Fruit fly (Drosophila melanogaster): Measurements from ENCODE around the gene Hipk.

Gene Hipk

DNA sequence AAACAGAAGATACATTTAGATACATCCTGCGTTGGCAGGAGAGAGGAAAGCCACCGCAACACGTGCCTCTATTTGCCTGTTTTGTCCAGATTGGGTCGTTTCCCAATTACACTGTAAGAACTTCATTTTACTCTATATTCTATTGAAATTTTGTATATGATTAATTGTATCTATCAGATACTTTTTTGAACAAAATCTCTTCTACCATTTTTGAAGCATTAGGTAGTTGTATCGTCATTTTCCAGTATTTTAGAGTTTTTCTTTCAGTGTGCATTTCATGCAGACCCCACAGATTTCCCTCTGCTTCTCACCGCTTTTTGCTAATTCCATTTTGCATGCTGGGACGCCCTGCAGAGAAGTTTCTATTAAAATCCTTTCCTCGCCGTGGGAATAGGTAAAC is 11.7 kb downstream of the Hipk start:
- TF ChIP-seq tap (tag; optimal IDR thresholded peaks at IDR 0.05) = peak; percentile 6
- no peak for TF ChIP-seq HmgD (GFP tag; optimal IDR thresholded peaks at IDR 0.05)
- TF ChIP-seq Ets97D (GFP tag; optimal IDR thresholded peaks at IDR 0.05) = no peak
- TF ChIP-seq CG15514 (GFP tag; optimal IDR thresholded peaks at IDR 0.05) = peak; percentile 2
- TF ChIP-seq CG42726 (GFP tag; IDR thresholded peaks at IDR 0.05; ENCODE audit: partially characterized antibody) = no peak
- TF ChIP-seq CG12391 (tag; optimal IDR thresholded peaks at IDR 0.05) = peak; percentile 58
- TF ChIP-seq MTF-1 (GFP tag; optimal IDR thresholded peaks at IDR 0.05; ENCODE audit: borderline replicate concordance) = peak; percentile 18
- peak; percentile 35 for TF ChIP-seq az2 (GFP tag; optimal IDR thresholded peaks at IDR 0.05)
- TF ChIP-seq crp (GFP tag; optimal IDR thresholded peaks at IDR 0.05) = no peak
- TF ChIP-seq CG2678 (tag; optimal IDR thresholded peaks at IDR 0.05) = peak; percentile 65
- 0 out of 3 replicates have a peak, but pooled peaks have one; percentile 30 for TF ChIP-seq CG2889 (GFP tag; IDR thresholded peaks at IDR 0.05)
- TF ChIP-seq CG11398 (GFP tag; optimal IDR thresholded peaks at IDR 0.05) = no peak
- 0 out of 2 replicates have a peak, but pooled peaks have one; percentile 28 for TF ChIP-seq ap (GFP tag; IDR thresholded peaks at IDR 0.05)
- peak in 1 of 2 experiments; percentile 53 for TF ChIP-seq Hr51 (GFP tag; optimal IDR thresholded peaks at IDR 0.05)
- peak; percentile 26 for TF ChIP-seq CG18619 (GFP tag; optimal IDR thresholded peaks at IDR 0.05)
- no peak for TF ChIP-seq gt (GFP tag; IDR thresholded peaks at IDR 0.05)
- no peak for TF ChIP-seq ac (GFP tag; optimal IDR thresholded peaks at IDR 0.05)
- TF ChIP-seq CG2120 (GFP tag; optimal IDR thresholded peaks at IDR 0.05) = peak; percentile 65
- TF ChIP-seq lola (GFP tag; optimal IDR thresholded peaks at IDR 0.05) = peak in 1 of 3 experiments; percentile 6
- peak; percentile 29; the same call in 1 of the 3 replicates for TF ChIP-seq ase (GFP tag; IDR thresholded peaks at IDR 0.05)
- TF ChIP-seq CG11695 (GFP tag; IDR thresholded peaks at IDR 0.05) = peak; percentile 48; the same call in 1 of the 3 replicates
- TF ChIP-seq danr (GFP tag; IDR thresholded peaks at IDR 0.05) = 0 out of 2 replicates have a peak, but pooled peaks have one; percentile 25
- peak; percentile 36 for TF ChIP-seq NfI (GFP tag; optimal IDR thresholded peaks at IDR 0.05)
- TF ChIP-seq Dad (GFP tag; optimal IDR thresholded peaks at IDR 0.05) = peak; percentile 26
- peak; percentile 37; the same call in 1 of the 2 replicates for TF ChIP-seq E2f1 (GFP tag; IDR thresholded peaks at IDR 0.05)
- peak; percentile 16 for TF ChIP-seq Ssrp (tag; optimal IDR thresholded peaks at IDR 0.05)
- peak; percentile 56 for TF ChIP-seq CG9727 (GFP tag; optimal IDR thresholded peaks at IDR 0.05)
- no peak for TF ChIP-seq crol (GFP tag; IDR thresholded peaks at IDR 0.05)
- no peak for TF ChIP-seq CG7987 (GFP tag; optimal IDR thresholded peaks at IDR 0.05)
- TF ChIP-seq CG4707 (GFP tag; optimal IDR thresholded peaks at IDR 0.05) = no peak
- peak; percentile 23 for TF ChIP-seq zen (tag; optimal IDR thresholded peaks at IDR 0.05)
- peak; percentile 13 for TF ChIP-seq Hmx (GFP tag; optimal IDR thresholded peaks at IDR 0.05)
- peak; percentile 16 for TF ChIP-seq Abd-B (GFP tag; optimal IDR thresholded peaks at IDR 0.05)
- TF ChIP-seq CG12942 (GFP tag; optimal IDR thresholded peaks at IDR 0.05) = no peak
- TF ChIP-seq Sox102F (GFP tag; optimal IDR thresholded peaks at IDR 0.05) = peak; percentile 58
- peak; percentile 11 for TF ChIP-seq CG12071 (GFP tag; optimal IDR thresholded peaks at IDR 0.05)
- TF ChIP-seq CG11456 (GFP tag; IDR thresholded peaks at IDR 0.05) = peak; percentile 73; the same call in 2 of the 3 replicates
- TF ChIP-seq fd96Cb (tag; optimal IDR thresholded peaks at IDR 0.05) = peak; percentile 39
- TF ChIP-seq CG17361 (GFP tag; IDR thresholded peaks at IDR 0.05) = peak; percentile 65
- TF ChIP-seq CG30020 (tag; optimal IDR thresholded peaks at IDR 0.05) = no peak
- TF ChIP-seq CG13775 (GFP tag; optimal IDR thresholded peaks at IDR 0.05) = peak; percentile 29
- TF ChIP-seq sd (tag; optimal IDR thresholded peaks at IDR 0.05) = peak; percentile 26
- TF ChIP-seq esg (GFP tag; conservative IDR thresholded peaks at IDR 0.05) = no peak; the same call in 1 of the 2 replicates
- peak; percentile 53 for TF ChIP-seq sisA (GFP tag; IDR thresholded peaks at IDR 0.05)
- no peak for TF ChIP-seq CG14667 (GFP tag; IDR thresholded peaks at IDR 0.05)
- TF ChIP-seq CG13624 (GFP tag; optimal IDR thresholded peaks at IDR 0.05) = no peak
- peak; percentile 48; the same call in 1 of the 3 replicates for TF ChIP-seq ci (GFP tag; IDR thresholded peaks at IDR 0.05)
- TF ChIP-seq slbo (GFP tag; IDR thresholded peaks at IDR 0.05) = peak; percentile 66
- peak; percentile 0 for TF ChIP-seq CG2875 (GFP tag; optimal IDR thresholded peaks at IDR 0.05)

All from whole organism, embryonic.